Fruit fly (Drosophila melanogaster) whole organism, embryonic: ENCODE data around the gene AlaRS-m.

Experiments
- Asciz ChIP-seq: fragments of 200-800 bp; sonication (Bioruptor generic); optimal IDR thresholded peaks from 2 replicates; lab custom pipeline; 2017; ENCODE audit warnings: missing biosample characterization, mild to moderate bottlenecking, missing genetic modification characterization, missing genetic modification reagents
- Blimp-1 ChIP-seq: fragments of 200-800 bp; sonication (Bioruptor generic); optimal IDR thresholded peaks from 3 replicates; lab custom pipeline; 2018; ENCODE audit warnings: missing biosample characterization, missing genetic modification characterization, mild to moderate bottlenecking, moderate library complexity, missing genetic modification reagents
- CG10431 ChIP-seq: fragments of 200-800 bp; sonication (Bioruptor generic); optimal IDR thresholded peaks from 3 replicates; lab custom pipeline; 2018; ENCODE audit warnings: missing biosample characterization, mild to moderate bottlenecking, missing genetic modification characterization
- CG10959 ChIP-seq: fragments of 200-800 bp; sonication (Bioruptor generic); IDR thresholded peaks from 2 replicates; pipeline ENCODE4 v1.3.6; 2022; ENCODE audit warnings: missing biosample characterization, missing genetic modification characterization
- CG11695 ChIP-seq: fragments of 200-800 bp; sonication (Bioruptor generic); IDR thresholded peaks from 3 replicates; pipeline ENCODE4 v1.3.6; 2022; ENCODE audit warnings: missing biosample characterization, missing genetic modification characterization
- CG12299 ChIP-seq: fragments of 200-800 bp; sonication (Bioruptor generic); optimal IDR thresholded peaks from 2 replicates; lab custom pipeline; 2018; ENCODE audit warnings: missing biosample characterization, mild to moderate bottlenecking, missing genetic modification characterization
- CG12659 ChIP-seq: fragments of 200-800 bp; sonication (Bioruptor generic); optimal IDR thresholded peaks from 3 replicates; lab custom pipeline; 2017; ENCODE audit warnings: mild to moderate bottlenecking, missing biosample characterization, missing genetic modification reagents, missing genetic modification characterization
- CG14965 ChIP-seq: fragments of 200-800 bp; sonication (Bioruptor generic); optimal IDR thresholded peaks from 2 replicates; lab custom pipeline; 2016; ENCODE audit warnings: missing biosample characterization, missing genetic modification characterization, borderline replicate concordance
- CG15269 ChIP-seq: fragments of 200-800 bp; sonication (Bioruptor generic); optimal IDR thresholded peaks from 2 replicates; lab custom pipeline; 2018; ENCODE audit warnings: missing biosample characterization, mild to moderate bottlenecking, missing genetic modification characterization, moderate library complexity
- CG2129 ChIP-seq: fragments of 200-800 bp; sonication (Bioruptor generic); IDR thresholded peaks from 2 replicates; pipeline ENCODE4 v1.3.6; 2022; ENCODE audit warnings: missing biosample characterization, missing genetic modification characterization; ENCODE audit not compliant: partially characterized antibody
- CG2202 ChIP-seq: fragments of 200-800 bp; sonication (Bioruptor generic); optimal IDR thresholded peaks from 2 replicates; lab custom pipeline; 2018; ENCODE audit warnings: missing biosample characterization, mild to moderate bottlenecking, missing genetic modification characterization
- CG3281 ChIP-seq: fragments of 200-800 bp; sonication (Bioruptor generic); optimal IDR thresholded peaks from 3 replicates; lab custom pipeline; 2017; ENCODE audit warnings: missing biosample characterization, mild to moderate bottlenecking, missing genetic modification characterization
- CG3995 ChIP-seq: fragments of 200-800 bp; sonication (Bioruptor generic); optimal IDR thresholded peaks from 3 replicates; lab custom pipeline; 2016; ENCODE audit warnings: missing biosample characterization, missing genetic modification characterization
- CG43689 ChIP-seq: fragments of 200-800 bp; sonication (Bioruptor generic); IDR thresholded peaks from 2 replicates; pipeline ENCODE4 v1.3.6; 2022; ENCODE audit warnings: missing biosample characterization, missing genetic modification characterization
- CG4617 ChIP-seq: fragments of 200-800 bp; sonication (Bioruptor generic); optimal IDR thresholded peaks from 3 replicates; lab custom pipeline; 2016; ENCODE audit warnings: missing biosample characterization, missing genetic modification characterization, borderline replicate concordance
- CG6683 ChIP-seq: fragments of 200-800 bp; sonication (Bioruptor generic); optimal IDR thresholded peaks from 2 replicates; lab custom pipeline; 2017; ENCODE audit warnings: missing biosample characterization, mild to moderate bottlenecking, missing genetic modification characterization, missing genetic modification reagents
- CG6765 ChIP-seq: fragments of 200-800 bp; sonication (Bioruptor generic); optimal IDR thresholded peaks from 3 replicates; lab custom pipeline; 2017; ENCODE audit warnings: missing biosample characterization, mild to moderate bottlenecking, missing genetic modification characterization
- CG6791 ChIP-seq: fragments of 200-800 bp; sonication (Bioruptor generic); IDR thresholded peaks from 3 replicates; pipeline ENCODE4 v1.3.6; 2022; ENCODE audit warnings: missing biosample characterization, missing genetic modification characterization; ENCODE audit not compliant: partially characterized antibody
- CG8089 ChIP-seq: fragments of 200-800 bp; sonication (Bioruptor generic); optimal IDR thresholded peaks from 3 replicates; lab custom pipeline; 2016; ENCODE audit warnings: missing biosample characterization, missing genetic modification characterization
- CG8290 ChIP-seq, 3 experiments: fragments of 200-800 bp; sonication (Bioruptor generic); optimal IDR thresholded peaks; 2 replicates each; lab custom pipeline; 2016 to 2019; ENCODE audit warnings: missing biosample characterization in 3 of 3, missing genetic modification characterization in 3 of 3, mild to moderate bottlenecking in 2 of 3, moderate library complexity in 1 of 3
- CG9797 ChIP-seq: fragments of 200-800 bp; sonication (Bioruptor generic); optimal IDR thresholded peaks from 3 replicates; lab custom pipeline; 2018; ENCODE audit warnings: missing biosample characterization, mild to moderate bottlenecking, missing genetic modification characterization
- D ChIP-seq, 2 experiments: fragments of 200-800 bp in 1 of 2; fragments of >200 bp in 1 of 2; sonication (Bioruptor generic) in 1 of 2; optimal IDR thresholded peaks; 2 replicates in 1 of 2; 3 replicates in 1 of 2; lab custom pipeline; 2017; ENCODE audit warnings: mild to moderate bottlenecking in 1 of 2, missing biosample characterization in 1 of 2, missing genetic modification characterization in 1 of 2, missing genetic modification reagents in 1 of 2
- Doc3 ChIP-seq: fragments of 200-800 bp; sonication (Bioruptor generic); IDR thresholded peaks from 3 replicates; pipeline ENCODE4 v1.3.6; 2022; ENCODE audit warnings: missing biosample characterization, missing genetic modification characterization; ENCODE audit not compliant: partially characterized antibody
- Fer2 ChIP-seq: fragments of 200-800 bp; sonication (Bioruptor generic); optimal IDR thresholded peaks from 2 replicates; lab custom pipeline; 2018; ENCODE audit warnings: missing biosample characterization, mild to moderate bottlenecking, missing genetic modification characterization, moderate library complexity
- HLH4C ChIP-seq: fragments of 200-800 bp; sonication (Bioruptor generic); IDR thresholded peaks from 3 replicates; pipeline ENCODE4 v1.3.6; 2022; ENCODE audit warnings: missing biosample characterization, missing genetic modification characterization; ENCODE audit not compliant: partially characterized antibody
- MBD-R2 ChIP-seq: fragments of 200-800 bp; sonication (Bioruptor generic); IDR thresholded peaks from 2 replicates; pipeline ENCODE4 v1.3.6; 2022; ENCODE audit warnings: missing biosample characterization, missing genetic modification characterization
- MTF-1 ChIP-seq: fragments of 200-800 bp; sonication (Bioruptor generic); optimal IDR thresholded peaks from 2 replicates; lab custom pipeline; 2018; ENCODE audit warnings: missing biosample characterization, mild to moderate bottlenecking, missing genetic modification characterization, borderline replicate concordance
- Mrtf ChIP-seq: fragments of 200-800 bp; sonication (Bioruptor generic); IDR thresholded peaks from 3 replicates; pipeline ENCODE4 v1.3.6; 2022; ENCODE audit warnings: missing biosample characterization, missing genetic modification characterization
- Six4 ChIP-seq: fragments of 200-800 bp; sonication (Bioruptor generic); optimal IDR thresholded peaks from 2 replicates; lab custom pipeline; 2016; ENCODE audit warnings: missing biosample characterization, missing genetic modification characterization
- Sox100B ChIP-seq: fragments of 200-800 bp; sonication (Bioruptor generic); optimal IDR thresholded peaks from 3 replicates; lab custom pipeline; 2018; ENCODE audit warnings: missing biosample characterization, mild to moderate bottlenecking, missing genetic modification characterization
- Sry-δ ChIP-seq: fragments of 200-800 bp; sonication (Bioruptor generic); optimal IDR thresholded peaks from 2 replicates; lab custom pipeline; 2016; ENCODE audit warnings: missing biosample characterization, missing genetic modification characterization
- Vsx1 ChIP-seq: fragments of 200-800 bp; sonication (Bioruptor generic); optimal IDR thresholded peaks from 2 replicates; lab custom pipeline; 2017; ENCODE audit warnings: missing biosample characterization, mild to moderate bottlenecking, missing genetic modification characterization, missing genetic modification reagents
- ab ChIP-seq: fragments of 200-800 bp; sonication (Bioruptor generic); optimal IDR thresholded peaks from 2 replicates; lab custom pipeline; 2016; ENCODE audit warnings: missing biosample characterization, missing genetic modification characterization
- btn ChIP-seq: fragments of 200-800 bp; sonication (Bioruptor generic); optimal IDR thresholded peaks from 2 replicates; lab custom pipeline; 2016; ENCODE audit warnings: missing biosample characterization, missing genetic modification characterization
- chif ChIP-seq, 2 experiments: fragments of 200-800 bp; sonication (Bioruptor generic); optimal IDR thresholded peaks; 3 replicates each; lab custom pipeline; 2016; ENCODE audit warnings: missing biosample characterization in 2 of 2, missing genetic modification characterization in 2 of 2
- crp ChIP-seq, 2 experiments: fragments of 200-800 bp; sonication (Bioruptor generic); optimal IDR thresholded peaks; 2 replicates in 1 of 2; 3 replicates in 1 of 2; lab custom pipeline; 2017; ENCODE audit warnings: missing biosample characterization in 2 of 2, missing genetic modification characterization in 2 of 2, mild to moderate bottlenecking in 1 of 2, moderate library complexity in 1 of 2
- cwo ChIP-seq: fragments of 200-800 bp; sonication (Bioruptor generic); optimal IDR thresholded peaks from 3 replicates; lab custom pipeline; 2017; ENCODE audit warnings: missing biosample characterization, missing genetic modification characterization, mild to moderate bottlenecking, moderate library complexity, missing genetic modification reagents
- fd96Cb ChIP-seq: fragments of 200-800 bp; sonication (Bioruptor generic); optimal IDR thresholded peaks from 2 replicates; lab custom pipeline; 2018; ENCODE audit warnings: missing biosample characterization, mild to moderate bottlenecking, missing genetic modification characterization, moderate library complexity
- inv ChIP-seq: fragments of 200-800 bp; sonication (Bioruptor generic); IDR thresholded peaks from 2 replicates; pipeline ENCODE4 v1.3.6; 2022; ENCODE audit warnings: missing biosample characterization, missing genetic modification characterization; ENCODE audit not compliant: partially characterized antibody
- mld ChIP-seq: fragments of 200-800 bp; sonication (Bioruptor generic); IDR thresholded peaks from 3 replicates; pipeline ENCODE4 v1.3.6; 2022; ENCODE audit warnings: missing biosample characterization, missing genetic modification characterization; ENCODE audit not compliant: partially characterized antibody
- nau ChIP-seq: fragments of 200-800 bp; sonication (Bioruptor generic); optimal IDR thresholded peaks from 3 replicates; lab custom pipeline; 2017; ENCODE audit warnings: missing biosample characterization, mild to moderate bottlenecking, missing genetic modification characterization, missing genetic modification reagents
- nerfin-1 ChIP-seq: fragments of 200-800 bp; sonication (Bioruptor generic); optimal IDR thresholded peaks from 3 replicates; lab custom pipeline; 2019; ENCODE audit warnings: missing biosample characterization, mild to moderate bottlenecking, missing genetic modification characterization, moderate library complexity
- row ChIP-seq: fragments of 200-800 bp; sonication (Bioruptor generic); IDR thresholded peaks from 3 replicates; pipeline ENCODE4 v1.3.6; 2022; ENCODE audit warnings: missing biosample characterization, missing genetic modification characterization
- sens ChIP-seq: fragments of 200-800 bp; sonication (Bioruptor generic); peaks from one replicate; lab custom pipeline; 2016; ENCODE audit warnings: missing biosample characterization, missing genetic modification characterization
- tin ChIP-seq: fragments of 200-800 bp; sonication (Bioruptor generic); optimal IDR thresholded peaks from 3 replicates; lab custom pipeline; 2016; ENCODE audit warnings: missing biosample characterization, missing genetic modification characterization
- twi ChIP-seq: fragments of 200-800 bp; optimal IDR thresholded peaks from 2 replicates; lab custom pipeline; 2019; ENCODE audit warnings: missing biosample characterization, mild to moderate bottlenecking, missing genetic modification characterization, moderate library complexity

AlaRS-m gene

DNA sequence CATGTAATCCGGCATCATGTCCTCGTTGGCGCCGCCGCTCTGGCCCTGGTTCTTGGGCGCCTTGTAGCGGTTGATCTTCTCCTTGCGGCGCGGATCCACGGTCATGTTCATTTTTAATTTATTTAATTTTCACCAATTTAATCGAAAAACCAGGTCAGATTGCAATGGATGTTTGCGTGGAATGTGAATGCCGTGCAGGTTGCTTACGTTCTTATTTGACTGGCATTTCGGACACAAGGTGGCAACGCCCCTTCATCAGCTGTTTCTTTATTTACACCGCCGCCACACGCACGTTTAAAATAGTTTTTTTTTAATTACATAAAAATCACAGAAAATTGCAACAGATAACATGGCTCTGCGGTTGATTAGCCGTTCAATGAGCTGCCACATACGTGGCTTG lies 9.8 kb upstream of the AlaRS-m start, which contains the start of the genes CG10674 and CG4611 (continued):
- TF ChIP-seq Mrtf (GFP tag; lab: Robert Waterston, UW) (no peak), sens (GFP tag; lab: Kevin White, UChicago) (peak; percentile 38), CG6791 (GFP tag; lab: Robert Waterston, UW) (0 out of 3 replicates have a peak, but pooled peaks have one; percentile 18), CG4617 (peak; percentile 75), Blimp-1 (GFP tag; lab: Kevin White, UChicago) (no peak), Asciz (GFP tag; lab: Kevin White, UChicago) (no peak), row (GFP tag; lab: Robert Waterston, UW) (peak; percentile 48), Vsx1 (GFP tag; lab: Kevin White, UChicago) (no peak), CG6683 (no peak), crp (GFP tag; optimal IDR thresholded peaks at IDR 0.05; lab: Kevin White, UChicago) (peak; percentile 57 to 94), MBD-R2 (peak; percentile 97)

DNA sequence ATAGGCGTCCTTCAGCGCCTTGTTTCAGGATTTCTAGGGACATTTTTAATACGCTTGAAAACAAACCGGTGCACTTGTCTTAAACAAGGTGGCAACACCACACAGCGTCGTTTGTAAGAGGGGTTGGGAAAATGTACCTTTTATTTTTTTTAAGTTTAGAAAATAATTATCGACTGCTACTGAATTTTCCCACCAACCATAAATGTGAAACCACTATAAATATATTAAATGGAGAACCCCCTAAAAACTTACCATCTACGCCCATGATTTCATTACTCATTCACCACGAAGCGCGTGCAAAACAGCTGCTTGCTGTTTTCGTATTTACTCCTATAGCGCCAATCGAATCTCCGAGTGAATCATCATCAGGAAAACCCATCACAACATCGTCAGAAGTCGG lies 6.6 kb upstream of the AlaRS-m start, which contains the start of the genes Tcs5 and CHMP2B:
Gene Tcs5 (minus strand): TSS at position 84 of the 400 bp plus-strand sequence.
Gene CHMP2B (plus strand): TSS at position 308 of the 400 bp plus-strand sequence.
- TF ChIP-seq tin (GFP tag; lab: Kevin White, UChicago): peak; percentile 100
- TF ChIP-seq mld (GFP tag; lab: Robert Waterston, UW): no peak
- peak; percentile 100 for TF ChIP-seq CG12659 (GFP tag; lab: Kevin White, UChicago)
- TF ChIP-seq inv (GFP tag; lab: Robert Waterston, UW): no peak; the same call in 1 of the 2 replicates
- TF ChIP-seq HLH4C (GFP tag; lab: Robert Waterston, UW): no peak
- peak; percentile 98 for TF ChIP-seq CG10431 (GFP tag; lab: Kevin White, UChicago)
- TF ChIP-seq Mrtf (GFP tag; lab: Robert Waterston, UW): peak; percentile 100
- peak; percentile 99 for TF ChIP-seq CG6765 (GFP tag; lab: Kevin White, UChicago)
- TF ChIP-seq CG2202 (tag; lab: Kevin White, UChicago): peak; percentile 100
- TF ChIP-seq D (optimal IDR thresholded peaks at IDR 0.05; lab: Kevin White, UChicago): no peak
- TF ChIP-seq D (GFP tag; optimal IDR thresholded peaks at IDR 0.05; lab: Kevin White, UChicago): peak; percentile 100
- TF ChIP-seq CG12299 (tag; lab: Kevin White, UChicago): peak; percentile 99
- peak; percentile 100 for TF ChIP-seq fd96Cb (tag; lab: Kevin White, UChicago)
- TF ChIP-seq MTF-1: peak; percentile 99
- TF ChIP-seq ab (GFP tag; lab: Kevin White, UChicago): peak; percentile 99
- peak; percentile 99 for TF ChIP-seq btn (GFP tag; lab: Kevin White, UChicago)
- TF ChIP-seq CG15269: peak; percentile 100
- TF ChIP-seq Six4: peak; percentile 100
- peak; percentile 99 for TF ChIP-seq nerfin-1 (tag; lab: Kevin White, UChicago)
- TF ChIP-seq CG14965 (GFP tag; lab: Kevin White, UChicago): peak; percentile 92
- peak; percentile 99 for TF ChIP-seq CG8290 (GFP tag; optimal IDR thresholded peaks at IDR 0.05; lab: Kevin White, UChicago)
- peak; percentile 98 to 99 for TF ChIP-seq CG8290 (tag; optimal IDR thresholded peaks at IDR 0.05; lab: Kevin White, UChicago)
- peak; percentile 100 for TF ChIP-seq chif (GFP tag; optimal IDR thresholded peaks at IDR 0.05; lab: Kevin White, UChicago)
- TF ChIP-seq CG43689 (GFP tag; lab: Robert Waterston, UW): peak; percentile 99
- TF ChIP-seq nau (GFP tag; lab: Kevin White, UChicago): peak; percentile 99
- peak; percentile 99 for TF ChIP-seq twi (tag; lab: Kevin White, UChicago)
- TF ChIP-seq Doc3 (GFP tag; lab: Robert Waterston, UW): no peak
- TF ChIP-seq Sry-δ (GFP tag; lab: Kevin White, UChicago): peak; percentile 85
- TF ChIP-seq CG3281 (GFP tag; lab: Kevin White, UChicago): peak; percentile 99
- TF ChIP-seq CG8089 (GFP tag; lab: Kevin White, UChicago): peak; percentile 99
- no peak for TF ChIP-seq CG2129 (GFP tag; lab: Robert Waterston, UW)
- TF ChIP-seq CG9797 (GFP tag; lab: Kevin White, UChicago): peak; percentile 74
- peak; percentile 98 for TF ChIP-seq cwo (GFP tag; lab: Kevin White, UChicago)
- peak; percentile 100 for TF ChIP-seq CG10959
- peak; percentile 98 for TF ChIP-seq Sox100B (GFP tag; lab: Kevin White, UChicago)
- TF ChIP-seq Fer2 (tag; lab: Kevin White, UChicago): peak; percentile 99
- peak; percentile 89 for TF ChIP-seq CG3995 (GFP tag; lab: Kevin White, UChicago)
- peak; percentile 100 for TF ChIP-seq CG11695 (GFP tag; lab: Robert Waterston, UW)
